Worm (Caenorhabditis elegans) whole organism, L4 larva: ENCODE measurements around the gene nhr-282.
"Not testable (repeated sequence)": the region's sequence is repeated elsewhere in the genome, so short reads cannot be mapped to it uniquely, and the experiment has no call there.

Experiments
- D1046.2 ChIP-seq: fragments of 200-800 bp; sonication (Bioruptor generic); IDR thresholded peaks from 2 replicates; pipeline ENCODE4 v1.3.6; 2022; ENCODE audit warnings: missing genetic modification characterization, missing compliant biosample characterization
- F10B5.3 ChIP-seq: sonication (generic microtip); optimal IDR thresholded peaks from 2 replicates; lab custom pipeline; 2016; ENCODE audit warnings: mild to moderate bottlenecking, missing genetic modification characterization, missing compliant biosample characterization
- F37D6.2 ChIP-seq: sonication (generic microtip); optimal IDR thresholded peaks from 2 replicates; lab custom pipeline; 2016; ENCODE audit warnings: mild to moderate bottlenecking, missing genetic modification characterization, missing compliant biosample characterization
- F49E8.2 ChIP-seq: sonication (generic microtip); optimal IDR thresholded peaks from 2 replicates; lab custom pipeline; 2016; ENCODE audit warnings: missing compliant biosample characterization, mild to moderate bottlenecking, missing genetic modification characterization, borderline replicate concordance
- Y75B8A.6 ChIP-seq: fragments of 200-800 bp; sonication (Bioruptor generic); IDR thresholded peaks from 2 replicates; pipeline ENCODE4 v1.3.6; 2022; ENCODE audit warnings: missing genetic modification reagents, missing genetic modification characterization, missing compliant biosample characterization
- ZK546.5 ChIP-seq, 2 experiments: sonication (generic microtip); optimal IDR thresholded peaks; 2 replicates each; lab custom pipeline; 2017; ENCODE audit warnings: missing biosample characterization in 2 of 2, missing genetic modification characterization in 2 of 2
- aha-1 ChIP-seq: fragments of 150-350 bp; peaks from one replicate; lab custom pipeline; 2014; ENCODE audit warnings: missing biosample characterization, missing genetic modification characterization
- aly-2 ChIP-seq: sonication (generic microtip); optimal IDR thresholded peaks from 2 replicates; lab custom pipeline; 2018; ENCODE audit warnings: missing biosample characterization, missing genetic modification characterization
- ama-1 ChIP-seq: fragments of 150-350 bp; optimal IDR thresholded peaks from 2 replicates; lab custom pipeline; 2014; ENCODE audit warnings: inconsistent platforms, mixed read lengths
- ceh-82 ChIP-seq: sonication (generic microtip); optimal IDR thresholded peaks from 2 replicates; lab custom pipeline; 2017; ENCODE audit warnings: missing biosample characterization, missing genetic modification characterization
- ces-1 ChIP-seq: fragments of 150-350 bp; sonication (generic microtip); optimal IDR thresholded peaks from 4 replicates; lab custom pipeline; 2014; ENCODE audit warnings: missing biosample characterization, missing genetic modification reagents, missing genetic modification characterization
- daf-12 ChIP-seq: fragments of 150-350 bp; optimal IDR thresholded peaks from 2 replicates; lab custom pipeline; 2014; ENCODE audit warnings: missing biosample characterization, missing genetic modification reagents, missing genetic modification characterization
- daf-16 ChIP-seq, 3 experiments: sonication (generic microtip); optimal IDR thresholded peaks; 2 replicates each; lab custom pipeline; 2016 to 2017; ENCODE audit warnings: missing genetic modification characterization in 3 of 3, missing genetic modification reagents in 3 of 3, mild to moderate bottlenecking in 2 of 3, missing compliant biosample characterization in 2 of 3, missing biosample characterization in 1 of 3, moderate library complexity in 1 of 3
- dmd-9 ChIP-seq: fragments of 200-800 bp; sonication (Bioruptor generic); IDR thresholded peaks from 2 replicates; pipeline ENCODE4 v1.3.6; 2022; ENCODE audit warnings: missing genetic modification reagents, missing genetic modification characterization, missing compliant biosample characterization
- dpl-1 ChIP-seq: fragments of 150-350 bp; optimal IDR thresholded peaks from 2 replicates; lab custom pipeline; 2014; ENCODE audit warnings: missing biosample characterization, missing genetic modification reagents, missing genetic modification characterization
- hlh-30 ChIP-seq: sonication (generic microtip); optimal IDR thresholded peaks from 2 replicates; lab custom pipeline; 2017; ENCODE audit warnings: antibody characterized with exemption, mild to moderate bottlenecking, missing genetic modification characterization, missing compliant biosample characterization; ENCODE audit not compliant: insufficient read depth
- lim-7 ChIP-seq: fragments of 200-800 bp; sonication (Bioruptor generic); IDR thresholded peaks from 2 replicates; pipeline ENCODE4 v1.3.6; 2022; ENCODE audit warnings: missing genetic modification characterization, missing compliant biosample characterization
- lin-38 ChIP-seq: fragments of 200-800 bp; sonication (Bioruptor generic); IDR thresholded peaks from 2 replicates; pipeline ENCODE4 v1.3.6; 2022; ENCODE audit warnings: missing genetic modification reagents, missing genetic modification characterization, missing compliant biosample characterization
- madf-5 ChIP-seq, 2 experiments: fragments of 200-800 bp; sonication (Bioruptor generic); IDR thresholded peaks; 2 replicates each; pipeline ENCODE4 v1.3.6; 2022; ENCODE audit warnings: missing compliant biosample characterization in 2 of 2, missing genetic modification characterization in 2 of 2
- mdt-29 ChIP-seq: fragments of 200-800 bp; sonication (Bioruptor generic); IDR thresholded peaks from 2 replicates; pipeline ENCODE4 v1.3.6; 2022; ENCODE audit warnings: missing genetic modification reagents, missing genetic modification characterization, missing compliant biosample characterization
- nhr-237 ChIP-seq: sonication (generic microtip); optimal IDR thresholded peaks from 2 replicates; lab custom pipeline; 2017; ENCODE audit warnings: missing biosample characterization, missing genetic modification characterization
- nhr-48 ChIP-seq: sonication (generic microtip); optimal IDR thresholded peaks from 2 replicates; lab custom pipeline; 2016; ENCODE audit warnings: mild to moderate bottlenecking, missing genetic modification characterization, missing compliant biosample characterization
- nhr-76 ChIP-seq: fragments of 150-350 bp; optimal IDR thresholded peaks from 2 replicates; lab custom pipeline; 2014; ENCODE audit warnings: missing biosample characterization, missing genetic modification characterization
- sdz-12 ChIP-seq: fragments of 200-800 bp; sonication (Bioruptor generic); optimal IDR thresholded peaks from 2 replicates; lab custom pipeline; 2018; ENCODE audit warnings: mild to moderate bottlenecking, missing genetic modification characterization, missing compliant biosample characterization
- snpc-1.2 ChIP-seq: fragments of 200-800 bp; sonication (Bioruptor generic); IDR thresholded peaks from 2 replicates; pipeline ENCODE4 v1.3.6; 2022; ENCODE audit warnings: missing genetic modification reagents, missing genetic modification characterization, missing compliant biosample characterization
- spr-1 ChIP-seq: sonication (generic microtip); optimal IDR thresholded peaks from 2 replicates; lab custom pipeline; 2016; ENCODE audit warnings: mild to moderate bottlenecking, missing genetic modification characterization, missing compliant biosample characterization
- tag-97 ChIP-seq: fragments of 200-800 bp; sonication (Bioruptor generic); IDR thresholded peaks from 2 replicates; pipeline ENCODE4 v1.3.6; 2022; ENCODE audit warnings: missing genetic modification characterization, missing compliant biosample characterization
- unc-130 ChIP-seq: sonication (generic microtip); optimal IDR thresholded peaks from 2 replicates; lab custom pipeline; 2016; ENCODE audit warnings: missing genetic modification reagents, missing genetic modification characterization, missing compliant biosample characterization
- unc-62 ChIP-seq, 3 experiments: fragments of 150-350 bp in 1 of 3; sonication (generic microtip); optimal IDR thresholded peaks in 2 of 3; peaks in 1 of 3; 1 replicate in 1 of 3; 2 replicates in 2 of 3; lab custom pipeline; 2014 to 2017; ENCODE audit warnings: missing biosample characterization in 3 of 3, missing genetic modification characterization in 3 of 3, missing genetic modification reagents in 3 of 3, missing genotype in 1 of 3
- vab-7 ChIP-seq: fragments of 200-800 bp; sonication (Bioruptor generic); IDR thresholded peaks from 2 replicates; pipeline ENCODE4 v1.3.6; 2022; ENCODE audit warnings: missing genetic modification reagents, missing genetic modification characterization, missing compliant biosample characterization

Gene nhr-282

DNA sequence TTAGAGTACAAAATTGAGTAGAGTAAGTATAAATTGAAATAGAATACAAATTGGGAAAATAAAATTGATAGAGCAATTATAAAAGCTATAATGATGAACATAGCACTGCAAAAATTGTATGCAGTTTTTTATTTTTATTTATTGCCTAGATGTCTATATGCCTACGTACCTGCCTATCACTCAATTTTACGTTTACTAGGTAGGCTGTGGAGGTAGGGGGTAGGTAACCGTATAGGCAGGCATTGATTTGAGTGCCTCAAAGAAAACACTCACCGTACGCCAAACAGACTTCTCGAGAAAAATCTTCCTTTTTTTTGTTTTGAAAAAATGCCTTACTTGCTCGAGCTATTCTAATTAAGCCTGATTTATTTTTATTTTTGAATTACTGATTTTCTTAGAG is 19.5 kb downstream of the nhr-282 start, which contains the start of gene srbc-56:
Gene srbc-56 (minus strand): TSS at position 101 of the 400 bp plus-strand sequence.
- TF ChIP-seq dmd-9 (GFP tag; lab: Robert Waterston, UW) (no peak), unc-130 (no peak), ceh-82 (tag; lab: Kevin White, UChicago) (no peak), madf-5 (GFP tag; IDR thresholded peaks at IDR 0.05; lab: Robert Waterston, UW) (no peak), ama-1 (lab: Kevin White, UChicago) (no peak), F10B5.3 (tag; lab: Kevin White, UChicago) (no peak), Y75B8A.6 (GFP tag; lab: Robert Waterston, UW) (no peak), ZK546.5 (tag; optimal IDR thresholded peaks at IDR 0.05; lab: Kevin White, UChicago) (no peak), F37D6.2 (tag; lab: Kevin White, UChicago) (no peak), D1046.2 (GFP tag; lab: Robert Waterston, UW) (no peak), hlh-30 (tag; lab: Kevin White, UChicago) (no peak), daf-16 (GFP tag; optimal IDR thresholded peaks at IDR 0.05; lab: Kevin White, UChicago) (no peak), daf-16 (tag; optimal IDR thresholded peaks at IDR 0.05; lab: Kevin White, UChicago) (no peak), nhr-48 (tag; lab: Kevin White, UChicago) (no peak), spr-1 (tag; lab: Kevin White, UChicago) (no peak)

ce11 chrV:15833622-15834021 is 21.5 kb downstream of the nhr-282 start, which contains the start of gene srbc-54:
TSS of gene srbc-54 (minus strand) at chrV:15833722.
- TF ChIP-seq lim-7 (no peak), nhr-237 (tag; lab: Kevin White, UChicago) (no peak), dmd-9 (GFP tag; lab: Robert Waterston, UW) (no peak), mdt-29 (GFP tag; lab: Robert Waterston, UW) (no peak), daf-12 (tag; lab: Kevin White, UChicago) (no peak), D1046.2 (GFP tag; lab: Robert Waterston, UW) (no peak), nhr-76 (tag; lab: Kevin White, UChicago) (no peak)
- TF ChIP-seq, all 104 proteins: peak for 0

DNA sequence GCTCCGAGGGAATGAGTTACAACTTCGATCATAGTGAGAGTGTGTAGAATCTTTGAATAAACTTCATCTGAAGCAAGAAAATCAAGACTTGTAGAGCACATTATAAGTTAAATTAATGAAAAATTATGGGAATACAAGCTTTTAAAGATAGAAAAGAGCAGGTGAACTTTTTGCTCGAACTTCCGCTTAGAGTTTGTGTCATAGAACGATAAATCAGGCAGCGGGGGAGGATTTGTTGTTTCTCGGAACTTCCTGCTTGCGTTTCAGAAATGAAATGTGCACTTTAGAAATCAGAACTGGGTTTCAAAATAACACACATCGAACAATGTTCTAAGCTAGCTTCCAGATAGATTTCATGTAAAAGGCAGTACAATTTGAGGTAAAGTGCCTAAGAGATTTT is 29.0 kb downstream of the nhr-282 start, which contains the start of gene srh-149:
Gene srh-149 (minus strand): TSS at position 101 of the 400 bp plus-strand sequence.
- TF ChIP-seq sdz-12 (GFP tag; lab: Kevin White, UChicago) (no peak), aha-1 (tag; lab: Kevin White, UChicago) (peak; percentile 51), snpc-1.2 (no peak)

DNA sequence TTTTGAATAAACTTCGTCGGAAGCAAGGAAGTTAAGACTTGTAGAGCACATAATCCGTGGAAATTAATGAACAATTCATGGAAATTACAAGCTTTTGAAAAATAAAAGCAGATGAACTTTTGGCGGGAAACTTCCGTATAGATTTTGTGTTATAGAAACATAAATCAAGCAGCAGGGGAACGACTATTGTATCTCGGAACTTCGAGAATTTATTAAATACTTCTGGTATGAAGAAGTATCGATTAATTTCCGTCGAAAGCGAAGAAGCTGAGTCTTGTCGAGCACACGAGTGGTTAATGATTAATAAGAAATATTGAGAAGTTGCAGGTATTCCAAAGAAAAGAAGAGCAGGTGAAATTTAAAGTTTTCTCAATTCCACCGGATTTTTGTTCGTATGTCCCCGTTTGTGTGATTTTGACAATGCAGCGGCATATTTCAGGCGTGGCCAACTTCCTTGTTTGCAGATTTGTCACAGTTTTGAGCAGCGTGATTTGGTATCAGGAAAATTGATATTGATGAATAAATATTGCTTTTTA is 38.3 kb downstream of the nhr-282 start, which contains the start of gene srh-147:
Gene srh-147 (minus strand): TSS at position 51 of the 536 bp plus-strand sequence.
- peak in 1 of 2 experiments; percentile 48 for TF ChIP-seq unc-62 (GFP tag; optimal IDR thresholded peaks at IDR 0.05 in 1 of 2; lab: Kevin White, UChicago)
- TF ChIP-seq unc-62 (tag; optimal IDR thresholded peaks at IDR 0.05; lab: Kevin White, UChicago), result not testable (repeated sequence)

DNA sequence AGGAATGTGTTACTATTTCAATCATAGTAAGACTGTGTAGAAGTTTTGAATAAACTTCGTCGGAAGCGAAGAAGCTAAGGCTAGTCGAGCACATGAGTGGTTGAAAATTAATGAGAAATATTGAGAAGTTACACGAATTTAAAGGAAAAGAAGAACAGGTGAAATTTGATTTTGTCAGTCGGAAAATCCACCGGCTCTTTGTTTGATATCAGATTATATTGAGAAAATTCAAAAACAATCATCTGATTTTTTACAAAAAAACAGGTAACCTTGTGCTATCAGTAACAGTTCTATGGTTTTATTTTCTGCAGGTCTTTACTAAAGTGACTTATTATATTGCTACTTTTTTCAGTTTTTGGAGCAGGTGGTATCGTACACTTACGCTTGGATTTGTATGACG is 46.2 kb downstream of the nhr-282 start, which contains the start of gene srh-148:
Gene srh-148 (minus strand): TSS at position 101 of the 400 bp plus-strand sequence.
- no peak for TF ChIP-seq lin-38 (GFP tag; lab: Robert Waterston, UW)
- no peak for TF ChIP-seq ces-1 (GFP tag; lab: Kevin White, UChicago)
- no peak for TF ChIP-seq unc-130
- TF ChIP-seq vab-7 (GFP tag; lab: Robert Waterston, UW), result no peak
- no peak for TF ChIP-seq dpl-1
- TF ChIP-seq aly-2, result no peak

ce11 chrV:15862599-15862998 is 50.5 kb downstream of the nhr-282 start, which contains the start of gene srz-12:
TSS of gene srz-12 (minus strand) at chrV:15862699.
- no peak for TF ChIP-seq F49E8.2 (tag; lab: Kevin White, UChicago)
- TF ChIP-seq tag-97 (GFP tag; lab: Robert Waterston, UW), result no peak
